Worm (Caenorhabditis elegans) whole organism, late embryonic: ENCODE measurements around the gene sptl-3.

Source experiments
- F13H6.1 ChIP-seq: sonication (generic microtip); optimal IDR thresholded peaks from 2 replicates; lab custom pipeline; 2016; ENCODE audit warnings: missing genetic modification characterization, missing compliant biosample characterization
- ama-1 ChIP-seq: fragments of 150-350 bp; optimal IDR thresholded peaks from 2 replicates; lab custom pipeline; 2014
- ceh-6 ChIP-seq: fragments of 200-800 bp; sonication (Bioruptor generic); optimal IDR thresholded peaks from 2 replicates; lab custom pipeline; 2018; ENCODE audit warnings: mild to moderate bottlenecking, missing genetic modification characterization, missing compliant biosample characterization
- che-1 ChIP-seq: sonication (generic microtip); optimal IDR thresholded peaks from 2 replicates; lab custom pipeline; 2016; ENCODE audit warnings: mild to moderate bottlenecking, missing genetic modification characterization, missing compliant biosample characterization
- elt-2 ChIP-seq: sonication (generic microtip); optimal IDR thresholded peaks from 2 replicates; lab custom pipeline; 2016; ENCODE audit warnings: missing genetic modification reagents, missing genetic modification characterization, missing compliant biosample characterization
- fkh-10 ChIP-seq: fragments of 150-350 bp; optimal IDR thresholded peaks from 2 replicates; lab custom pipeline; 2014; ENCODE audit warnings: missing biosample characterization, missing genetic modification reagents, missing genetic modification characterization
- gmeb-2 ChIP-seq: sonication (generic microtip); optimal IDR thresholded peaks from 2 replicates; lab custom pipeline; 2016; ENCODE audit warnings: missing genetic modification characterization, inconsistent platforms, missing compliant biosample characterization
- mec-3 ChIP-seq: sonication (generic microtip); optimal IDR thresholded peaks from 2 replicates; lab custom pipeline; 2016; ENCODE audit warnings: borderline replicate concordance, missing genetic modification characterization, missing compliant biosample characterization
- pag-3 ChIP-seq: sonication (generic microtip); optimal IDR thresholded peaks from 2 replicates; lab custom pipeline; 2016; ENCODE audit warnings: missing compliant biosample characterization, missing genetic modification characterization, borderline replicate concordance
- rnt-1 ChIP-seq: sonication (generic microtip); optimal IDR thresholded peaks from 2 replicates; lab custom pipeline; 2016; ENCODE audit warnings: missing genetic modification characterization, missing compliant biosample characterization
- syd-9 ChIP-seq: sonication (generic microtip); optimal IDR thresholded peaks from 2 replicates; lab custom pipeline; 2016; ENCODE audit warnings: mild to moderate bottlenecking, missing genetic modification characterization, moderate library complexity, missing compliant biosample characterization
- tbx-2 ChIP-seq: sonication (generic microtip); optimal IDR thresholded peaks from 2 replicates; lab custom pipeline; 2016; ENCODE audit warnings: missing genetic modification characterization, missing compliant biosample characterization
- tbx-7 ChIP-seq: sonication (generic microtip); optimal IDR thresholded peaks from 2 replicates; lab custom pipeline; 2016; ENCODE audit warnings: missing genotype, missing genetic modification characterization, missing compliant biosample characterization
- unc-3 ChIP-seq, 2 experiments: fragments of 200-800 bp in 1 of 2; sonication (Bioruptor generic) in 1 of 2; sonication (generic microtip) in 1 of 2; conservative IDR thresholded peaks in 1 of 2; optimal IDR thresholded peaks in 1 of 2; 2 replicates each; pipeline versions ENCODE4 v1.3.6 to Lab custom; 2016 to 2022; ENCODE audit warnings: missing compliant biosample characterization in 2 of 2, missing genetic modification characterization in 2 of 2, missing genetic modification reagents in 1 of 2

- TF ChIP-seq gmeb-2 (tag; lab: Kevin White, UChicago) (no peak), unc-3 (GFP tag; conservative IDR thresholded peaks at IDR 0.05; lab: Robert Waterston, UW) (no peak), unc-3 (tag; optimal IDR thresholded peaks at IDR 0.05; lab: Kevin White, UChicago) (no peak), ceh-6 (GFP tag; lab: Kevin White, UChicago) (no peak), elt-2 (tag; lab: Kevin White, UChicago) (no peak), F13H6.1 (tag; lab: Kevin White, UChicago) (no peak), pag-3 (no peak), syd-9 (tag; lab: Kevin White, UChicago) (no peak), mec-3 (tag; lab: Kevin White, UChicago) (no peak), tbx-7 (tag; lab: Kevin White, UChicago) (no peak), fkh-10 (GFP tag; lab: Kevin White, UChicago) (no peak), che-1 (tag; lab: Kevin White, UChicago) (no peak), ama-1 (lab: Kevin White, UChicago) (no peak), tbx-2 (tag; lab: Kevin White, UChicago) (no peak), rnt-1 (tag; lab: Kevin White, UChicago) (no peak)
These were observed 43.7 kb downstream of the sptl-3 start, which contains the start of gene srw-145 for ce11 chrV:13936850-13937249.
